Fruit fly (Drosophila melanogaster) Kc167 (cell line): Measurements from ENCODE around the gene CG7294.

Source experiments
- Myc ChIP-seq: fragments of >200 bp; optimal IDR thresholded peaks from 2 replicates; lab custom pipeline; 2017; ENCODE audit warnings: missing external identifiers
- insv ChIP-seq: fragments of >200 bp; optimal IDR thresholded peaks from 3 replicates; lab custom pipeline; 2018; ENCODE audit warnings: missing external identifiers
- psq ChIP-seq: fragments of >200 bp; optimal IDR thresholded peaks from 2 replicates; lab custom pipeline; 2017; ENCODE audit warnings: missing external identifiers
- ttk ChIP-seq: sonication (Bioruptor generic); optimal IDR thresholded peaks from 2 replicates; lab custom pipeline; 2017; ENCODE audit warnings: missing external identifiers

- TF ChIP-seq psq (lab: Kevin White, UChicago) (no peak), ttk (no peak), insv (lab: Kevin White, UChicago) (no peak), Myc (no peak)
Measured at dm6 chr2L:10693018-10693417, 3.9 kb upstream of the CG7294 start.
